Fruit fly (Drosophila melanogaster): ENCODE results near the gene brwl.

Gene brwl

dm6 chr2L:9617908-9618307 lies 49.2 kb downstream of the brwl start:
- TF ChIP-seq CG8478 (optimal IDR thresholded peaks at IDR 0.05), result no peak
- TF ChIP-seq CTCF (optimal IDR thresholded peaks at IDR 0.05), result no peak

- no peak for TF ChIP-seq CG8478 (optimal IDR thresholded peaks at IDR 0.05)
- TF ChIP-seq CTCF (optimal IDR thresholded peaks at IDR 0.05), result no peak
These were observed 50.2 kb downstream of the brwl start for dm6 chr2L:9618871-9619270.

dm6 chr2L:9619925-9620324 lies 51.2 kb downstream of the brwl start:
- TF ChIP-seq CTCF (optimal IDR thresholded peaks at IDR 0.05) (no peak), CG8478 (optimal IDR thresholded peaks at IDR 0.05) (no peak)
